Worm (Caenorhabditis elegans) whole organism, midembryonic: ENCODE measurements around the gene T04F3.4.

Experiments used
- T22C8.4 ChIP-seq: fragments of 200-800 bp; sonication (Bioruptor generic); IDR thresholded peaks from 2 replicates; pipeline ENCODE4 v1.3.6; 2022; ENCODE audit warnings: missing genetic modification characterization, missing compliant biosample characterization
- cog-1 ChIP-seq: sonication (generic microtip); optimal IDR thresholded peaks from 2 replicates; lab custom pipeline; 2016; ENCODE audit warnings: missing genetic modification characterization, missing compliant biosample characterization
- flt-1 ChIP-seq: fragments of 200-800 bp; sonication (Bioruptor generic); IDR thresholded peaks from 2 replicates; pipeline ENCODE4 v1.3.6; 2022; ENCODE audit warnings: missing genetic modification characterization, missing compliant biosample characterization
- klf-2 ChIP-seq: fragments of 200-800 bp; sonication (Bioruptor generic); conservative IDR thresholded peaks from 2 replicates; pipeline ENCODE4 v1.3.6; 2022; ENCODE audit warnings: missing genetic modification reagents, missing genetic modification characterization, missing compliant biosample characterization
- med-1 ChIP-seq: sonication (generic microtip); optimal IDR thresholded peaks from 2 replicates; lab custom pipeline; 2017; ENCODE audit warnings: missing genetic modification characterization, mild to moderate bottlenecking, missing compliant biosample characterization, antibody characterized with exemption, missing genetic modification reagents; ENCODE audit not compliant: insufficient read depth
- ref-1 ChIP-seq: fragments of 200-800 bp; sonication (Bioruptor generic); conservative IDR thresholded peaks from 2 replicates; pipeline ENCODE4 v1.3.6; 2022; ENCODE audit warnings: missing genetic modification reagents, missing genetic modification characterization, missing compliant biosample characterization
- tab-1 ChIP-seq: fragments of 200-800 bp; sonication (Bioruptor generic); IDR thresholded peaks from 2 replicates; pipeline ENCODE4 v1.3.6; 2022; ENCODE audit warnings: missing genetic modification characterization, missing compliant biosample characterization
- ztf-23 ChIP-seq: fragments of 200-800 bp; sonication (Bioruptor generic); IDR thresholded peaks from 2 replicates; pipeline ENCODE4 v1.3.6; 2022; ENCODE audit warnings: missing genetic modification reagents, missing genetic modification characterization, missing compliant biosample characterization
- ztf-29 ChIP-seq: fragments of 200-800 bp; sonication (Bioruptor generic); IDR thresholded peaks from 2 replicates; pipeline ENCODE4 v1.3.6; 2022; ENCODE audit warnings: missing genetic modification reagents, missing genetic modification characterization, missing compliant biosample characterization

T04F3.4 gene

ce11 chrV:11797272-11797855 is 34.5 kb upstream of the T04F3.4 start:
- TF ChIP-seq med-1: no peak
- TF ChIP-seq ztf-29: no peak
- TF ChIP-seq ztf-23: no peak
- no peak for TF ChIP-seq cog-1 (tag; lab: Kevin White, UChicago)
- TF ChIP-seq T22C8.4: no peak
- no peak for TF ChIP-seq tab-1 (GFP tag; lab: Robert Waterston, UW)
- no peak for TF ChIP-seq ref-1
- no peak for TF ChIP-seq klf-2 (GFP tag; lab: Robert Waterston, UW)
- TF ChIP-seq flt-1 (GFP tag; lab: Robert Waterston, UW): no peak

- TF ChIP-seq ref-1 (no peak), T22C8.4 (no peak), cog-1 (tag; lab: Kevin White, UChicago) (no peak), tab-1 (GFP tag; lab: Robert Waterston, UW) (no peak), ztf-29 (no peak), flt-1 (GFP tag; lab: Robert Waterston, UW) (no peak), med-1 (no peak), klf-2 (GFP tag; lab: Robert Waterston, UW) (no peak)
These were observed 33.5 kb upstream of the T04F3.4 start for ce11 chrV:11796343-11796742.

- TF ChIP-seq tab-1 (GFP tag; lab: Robert Waterston, UW): no peak
- TF ChIP-seq ztf-29: no peak
- no peak for TF ChIP-seq T22C8.4
- TF ChIP-seq cog-1 (tag; lab: Kevin White, UChicago): no peak
- no peak for TF ChIP-seq med-1
- TF ChIP-seq klf-2 (GFP tag; lab: Robert Waterston, UW): no peak
- no peak for TF ChIP-seq ztf-23
- no peak for TF ChIP-seq flt-1 (GFP tag; lab: Robert Waterston, UW)
- TF ChIP-seq ref-1: no peak
These were observed 32.5 kb upstream of the T04F3.4 start for ce11 chrV:11795352-11795751.

- TF ChIP-seq flt-1 (GFP tag; lab: Robert Waterston, UW) (no peak), klf-2 (GFP tag; lab: Robert Waterston, UW) (no peak), med-1 (no peak), ref-1 (no peak), cog-1 (tag; lab: Kevin White, UChicago) (no peak), tab-1 (GFP tag; lab: Robert Waterston, UW) (no peak), ztf-23 (no peak), T22C8.4 (no peak), ztf-29 (no peak)
These were observed 31.3 kb upstream of the T04F3.4 start for ce11 chrV:11794172-11794571.

ce11 chrV:11789474-11789873 is 26.6 kb upstream of the T04F3.4 start, which contains the start of gene D2023.1:
Gene D2023.1 (plus strand): TSS chrV:11789550.
- TF ChIP-seq med-1 (no peak), ref-1 (no peak), tab-1 (GFP tag; lab: Robert Waterston, UW) (no peak), ztf-23 (no peak), klf-2 (GFP tag; lab: Robert Waterston, UW) (no peak), ztf-29 (no peak), flt-1 (GFP tag; lab: Robert Waterston, UW) (no peak), T22C8.4 (no peak), cog-1 (tag; lab: Kevin White, UChicago) (no peak)

- TF ChIP-seq flt-1 (GFP tag; lab: Robert Waterston, UW) (no peak), med-1 (no peak), tab-1 (GFP tag; lab: Robert Waterston, UW) (no peak), klf-2 (GFP tag; lab: Robert Waterston, UW) (no peak), ztf-23 (no peak), ztf-29 (no peak), cog-1 (tag; lab: Kevin White, UChicago) (no peak), ref-1 (no peak), T22C8.4 (no peak)
These were observed 24.9 kb upstream of the T04F3.4 start, which contains the start of gene F55A11.8 for ce11 chrV:11787742-11788238. Gene F55A11.8 (plus strand): TSS chrV:11788188.

- no peak for TF ChIP-seq klf-2 (GFP tag; lab: Robert Waterston, UW)
- TF ChIP-seq flt-1 (GFP tag; lab: Robert Waterston, UW): no peak
- TF ChIP-seq tab-1 (GFP tag; lab: Robert Waterston, UW): no peak
- TF ChIP-seq med-1: no peak
- TF ChIP-seq ztf-23: no peak
- no peak for TF ChIP-seq ztf-29
- no peak for TF ChIP-seq T22C8.4
- TF ChIP-seq cog-1 (tag; lab: Kevin White, UChicago): no peak
- no peak for TF ChIP-seq ref-1
These were observed 24.4 kb upstream of the T04F3.4 start, which contains the start of gene F55A11.7 for ce11 chrV:11787258-11787657. Gene F55A11.7 (minus strand): TSS chrV:11787443.

- TF ChIP-seq ztf-23 (peak; percentile 97), flt-1 (GFP tag; lab: Robert Waterston, UW) (peak; percentile 98), ztf-29 (peak; percentile 93), T22C8.4 (peak; percentile 97), ref-1 (peak; percentile 93), cog-1 (tag; lab: Kevin White, UChicago) (peak; percentile 88), tab-1 (GFP tag; lab: Robert Waterston, UW) (peak; percentile 96), med-1 (peak; percentile 87), klf-2 (GFP tag; lab: Robert Waterston, UW) (peak; percentile 90)
These were observed 20.1 kb upstream of the T04F3.4 start, which contains the start of gene F55A11.11 for ce11 chrV:11782809-11783440. Gene F55A11.11 (plus strand): TSS chrV:11783149.

- no peak for TF ChIP-seq tab-1 (GFP tag; lab: Robert Waterston, UW)
- TF ChIP-seq ref-1: no peak
- TF ChIP-seq klf-2 (GFP tag; lab: Robert Waterston, UW): no peak
- no peak for TF ChIP-seq T22C8.4
- TF ChIP-seq ztf-29: no peak
- TF ChIP-seq med-1: no peak
- TF ChIP-seq flt-1 (GFP tag; lab: Robert Waterston, UW): no peak
- no peak for TF ChIP-seq cog-1 (tag; lab: Kevin White, UChicago)
- TF ChIP-seq ztf-23: no peak
These were observed 17.0 kb upstream of the T04F3.4 start for ce11 chrV:11779810-11780209.

- TF ChIP-seq tab-1 (GFP tag; lab: Robert Waterston, UW) (no peak), cog-1 (tag; lab: Kevin White, UChicago) (no peak), klf-2 (GFP tag; lab: Robert Waterston, UW) (no peak), med-1 (no peak), flt-1 (GFP tag; lab: Robert Waterston, UW) (no peak), ztf-23 (no peak)
These were observed 16.5 kb upstream of the T04F3.4 start for ce11 chrV:11779310-11779709.
